Fruit fly (Drosophila melanogaster): ENCODE data around the gene rdgB.

DNA sequence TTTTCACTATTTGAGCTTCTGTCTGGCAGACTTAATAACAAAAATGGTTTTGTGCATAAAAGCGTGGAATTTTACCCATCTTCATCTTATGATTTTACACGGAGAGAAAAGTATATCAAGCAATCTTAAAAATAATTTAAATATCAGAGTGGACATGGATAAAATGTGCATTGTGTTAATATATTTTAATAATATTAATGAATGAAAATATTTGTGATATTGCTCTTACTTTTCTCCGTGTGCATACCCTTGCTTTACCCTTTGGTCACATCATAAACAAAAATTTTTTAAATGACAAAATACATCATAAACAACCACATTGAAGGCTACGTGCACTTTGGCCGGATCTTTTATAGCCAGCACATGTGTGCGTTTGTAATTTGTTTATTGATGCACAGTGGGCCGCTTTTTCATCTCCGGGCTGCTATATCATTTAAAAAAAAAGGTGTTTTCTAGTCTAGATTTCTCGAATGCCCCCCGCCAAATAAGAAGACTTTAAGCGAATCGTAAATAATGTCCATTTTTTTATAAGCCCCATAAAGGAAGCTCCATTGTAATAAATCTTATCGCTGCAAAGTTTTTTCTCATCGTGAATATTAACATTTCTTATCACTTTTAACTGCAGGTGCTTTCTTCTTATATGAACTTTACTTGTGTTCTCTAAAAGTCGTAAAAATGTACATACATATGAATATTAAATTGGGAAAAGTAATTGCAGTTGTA, 2.0 kb downstream of the rdgB start:
- TF ChIP-seq CG7045 (GFP tag; optimal IDR thresholded peaks at IDR 0.05) (no peak), tj (GFP tag; optimal IDR thresholded peaks at IDR 0.05) (no peak), CG11617 (GFP tag; optimal IDR thresholded peaks at IDR 0.05) (peak; percentile 27), CG14711 (tag; optimal IDR thresholded peaks at IDR 0.05) (peak; percentile 58), Hr96 (GFP tag; optimal IDR thresholded peaks at IDR 0.05) (no peak)

Measured in whole organism, adult.